Worm (Caenorhabditis elegans) whole organism, young adult: ENCODE data around the gene F43E2.1.

Experiments
- ZK185.1 ChIP-seq: sonication (generic microtip); optimal IDR thresholded peaks from 2 replicates; lab custom pipeline; 2016; ENCODE audit warnings: mild to moderate bottlenecking, missing genetic modification characterization, missing compliant biosample characterization; ENCODE audit not compliant: poor library complexity, severe bottlenecking
- chd-7 ChIP-seq: sonication (generic microtip); optimal IDR thresholded peaks from 2 replicates; lab custom pipeline; 2016; ENCODE audit warnings: mild to moderate bottlenecking, missing genetic modification characterization, moderate library complexity, missing compliant biosample characterization

- TF ChIP-seq chd-7 (tag; lab: Kevin White, UChicago) (no peak), ZK185.1 (tag; lab: Kevin White, UChicago) (no peak)
Observed at ce11 chrII:7393393-7393792, 18.3 kb downstream of the F43E2.1 start.
